Fruit fly (Drosophila melanogaster) whole organism, embryonic: Measurements from ENCODE around the gene THADA.

Experiments used
- Aef1 ChIP-seq: fragments of 200-800 bp; sonication (Bioruptor generic); IDR thresholded peaks from 3 replicates; pipeline ENCODE4 v1.3.6; 2022; ENCODE audit warnings: missing biosample characterization, missing genetic modification characterization
- Atf-2 ChIP-seq: fragments of 200-800 bp; sonication (Bioruptor generic); optimal IDR thresholded peaks from 2 replicates; lab custom pipeline; 2016; ENCODE audit warnings: missing biosample characterization, missing genetic modification characterization
- Awh ChIP-seq: fragments of 200-800 bp; sonication (Bioruptor generic); IDR thresholded peaks from 2 replicates; pipeline ENCODE4, ENCODE4 v1.3.6; 2022; ENCODE audit warnings: missing biosample characterization, missing genetic modification characterization
- B-H1 ChIP-seq: fragments of 200-800 bp; sonication (Bioruptor generic); IDR thresholded peaks from 3 replicates; pipeline ENCODE4 v1.3.6; 2022; ENCODE audit warnings: missing biosample characterization, missing genetic modification characterization
- Blimp-1 ChIP-seq: fragments of 200-800 bp; sonication (Bioruptor generic); optimal IDR thresholded peaks from 3 replicates; lab custom pipeline; 2018; ENCODE audit warnings: missing biosample characterization, missing genetic modification characterization, mild to moderate bottlenecking, moderate library complexity, missing genetic modification reagents
- CG10209 ChIP-seq: fragments of 200-800 bp; sonication (Bioruptor generic); optimal IDR thresholded peaks from 3 replicates; lab custom pipeline; 2017; ENCODE audit warnings: missing biosample characterization, mild to moderate bottlenecking, missing genetic modification characterization, missing genetic modification reagents
- CG10267 ChIP-seq: fragments of 200-800 bp; sonication (Bioruptor generic); optimal IDR thresholded peaks from 2 replicates; lab custom pipeline; 2018; ENCODE audit warnings: missing biosample characterization, mild to moderate bottlenecking, missing genetic modification characterization, moderate library complexity
- CG10979 ChIP-seq: fragments of 200-800 bp; sonication (Bioruptor generic); optimal IDR thresholded peaks from 2 replicates; lab custom pipeline; 2018; ENCODE audit warnings: missing biosample characterization, mild to moderate bottlenecking, missing genetic modification characterization, moderate library complexity
- CG11398 ChIP-seq: fragments of 200-800 bp; sonication (Bioruptor generic); optimal IDR thresholded peaks from 2 replicates; lab custom pipeline; 2016; ENCODE audit warnings: missing biosample characterization, missing genetic modification characterization
- CG12942 ChIP-seq: fragments of 200-800 bp; sonication (Bioruptor generic); optimal IDR thresholded peaks from 3 replicates; lab custom pipeline; 2016; ENCODE audit warnings: missing biosample characterization, missing genetic modification characterization
- CG15073 ChIP-seq: fragments of 200-800 bp; sonication (Bioruptor generic); optimal IDR thresholded peaks from 2 replicates; lab custom pipeline; 2016; ENCODE audit warnings: missing biosample characterization, missing genetic modification characterization
- CG1603 ChIP-seq: fragments of 200-800 bp; sonication (Bioruptor generic); optimal IDR thresholded peaks from 2 replicates; lab custom pipeline; 2019; ENCODE audit warnings: missing biosample characterization, mild to moderate bottlenecking, missing genetic modification characterization, moderate library complexity
- CG1647 ChIP-seq: fragments of 200-800 bp; sonication (Bioruptor generic); optimal IDR thresholded peaks from 3 replicates; lab custom pipeline; 2016; ENCODE audit warnings: missing biosample characterization, missing genetic modification characterization
- CG16815 ChIP-seq: fragments of 200-800 bp; sonication (Bioruptor generic); optimal IDR thresholded peaks from 3 replicates; lab custom pipeline; 2017; ENCODE audit warnings: missing biosample characterization, mild to moderate bottlenecking, missing genetic modification characterization
- CG2199 ChIP-seq: fragments of 200-800 bp; sonication (Bioruptor generic); IDR thresholded peaks from 3 replicates; pipeline ENCODE4 v1.3.6; 2022; ENCODE audit warnings: missing biosample characterization, missing genetic modification characterization
- CG2202 ChIP-seq: fragments of 200-800 bp; sonication (Bioruptor generic); optimal IDR thresholded peaks from 2 replicates; lab custom pipeline; 2018; ENCODE audit warnings: missing biosample characterization, mild to moderate bottlenecking, missing genetic modification characterization
- CG2875 ChIP-seq: fragments of 200-800 bp; sonication (Bioruptor generic); optimal IDR thresholded peaks from 2 replicates; lab custom pipeline; 2017; ENCODE audit warnings: missing biosample characterization, mild to moderate bottlenecking, missing genetic modification characterization, missing genetic modification reagents
- CG3407 ChIP-seq: fragments of 200-800 bp; sonication (Bioruptor generic); optimal IDR thresholded peaks from 2 replicates; lab custom pipeline; 2018; ENCODE audit warnings: missing biosample characterization, mild to moderate bottlenecking, missing genetic modification characterization
- CG4820 ChIP-seq: fragments of 200-800 bp; sonication (Bioruptor generic); optimal IDR thresholded peaks from 3 replicates; lab custom pipeline; 2016; ENCODE audit warnings: missing biosample characterization, missing genetic modification characterization
- CG6683 ChIP-seq: fragments of 200-800 bp; sonication (Bioruptor generic); optimal IDR thresholded peaks from 2 replicates; lab custom pipeline; 2017; ENCODE audit warnings: missing biosample characterization, mild to moderate bottlenecking, missing genetic modification characterization, missing genetic modification reagents
- CG7357 ChIP-seq: fragments of 200-800 bp; sonication (Bioruptor generic); IDR thresholded peaks from 3 replicates; pipeline ENCODE4 v1.3.6; 2022; ENCODE audit warnings: missing biosample characterization, missing genetic modification characterization
- CG7556 ChIP-seq: fragments of 200-800 bp; sonication (Bioruptor generic); optimal IDR thresholded peaks from 2 replicates; lab custom pipeline; 2017; ENCODE audit warnings: missing biosample characterization, mild to moderate bottlenecking, missing genetic modification characterization
- CG8765 ChIP-seq: fragments of 200-800 bp; sonication (Bioruptor generic); IDR thresholded peaks from 2 replicates; pipeline ENCODE4 v1.3.6; 2022; ENCODE audit warnings: missing biosample characterization, missing genetic modification characterization
- CG8944 ChIP-seq: fragments of 200-800 bp; sonication (Bioruptor generic); optimal IDR thresholded peaks from 3 replicates; lab custom pipeline; 2016; ENCODE audit warnings: missing biosample characterization, missing genetic modification characterization
- CG9727 ChIP-seq: fragments of 200-800 bp; sonication (Bioruptor generic); optimal IDR thresholded peaks from 3 replicates; lab custom pipeline; 2017; ENCODE audit warnings: missing biosample characterization, mild to moderate bottlenecking, missing genetic modification characterization
- CTCF ChIP-seq: fragments of 200-800 bp; sonication (Bioruptor generic); optimal IDR thresholded peaks from 2 replicates; lab custom pipeline; 2017; ENCODE audit warnings: missing biosample characterization, mild to moderate bottlenecking, missing genetic modification characterization, moderate library complexity
- Camta ChIP-seq: fragments of 200-800 bp; sonication (Bioruptor generic); optimal IDR thresholded peaks from 2 replicates; lab custom pipeline; 2016; ENCODE audit warnings: missing biosample characterization, missing genetic modification characterization
- D19A ChIP-seq: fragments of 200-800 bp; optimal IDR thresholded peaks from 3 replicates; lab custom pipeline; 2019; ENCODE audit warnings: missing biosample characterization, mild to moderate bottlenecking, missing genetic modification characterization, moderate library complexity
- D19B ChIP-seq: fragments of 200-800 bp; sonication (Bioruptor generic); optimal IDR thresholded peaks from 2 replicates; lab custom pipeline; 2017; ENCODE audit warnings: missing biosample characterization, mild to moderate bottlenecking, missing genetic modification characterization
- Doc2 ChIP-seq: fragments of 200-800 bp; sonication (Bioruptor generic); IDR thresholded peaks from 2 replicates; pipeline ENCODE4 v1.3.6; 2022; ENCODE audit warnings: missing biosample characterization, missing genetic modification characterization
- H2.0 ChIP-seq: fragments of 200-800 bp; sonication (Bioruptor generic); IDR thresholded peaks from 2 replicates; pipeline ENCODE4 v1.3.6; 2022; ENCODE audit warnings: missing biosample characterization, missing genetic modification characterization
- Hr39 ChIP-seq: fragments of >200 bp; optimal IDR thresholded peaks from 2 replicates; lab custom pipeline; 2017
- Hr78 ChIP-seq, 2 experiments: fragments of 200-800 bp in 1 of 2; fragments of >200 bp in 1 of 2; sonication (Bioruptor generic) in 1 of 2; optimal IDR thresholded peaks; 2 replicates each; lab custom pipeline; 2017 to 2019; ENCODE audit warnings: missing biosample characterization in 2 of 2, missing genetic modification characterization in 2 of 2, mild to moderate bottlenecking in 1 of 2, moderate library complexity in 1 of 2
- Kr ChIP-seq: fragments of 200-800 bp; sonication (Bioruptor generic); optimal IDR thresholded peaks from 2 replicates; lab custom pipeline; 2017; ENCODE audit warnings: missing biosample characterization, mild to moderate bottlenecking, missing genetic modification characterization
- NC2β ChIP-seq: fragments of 200-800 bp; sonication (Bioruptor generic); optimal IDR thresholded peaks from 2 replicates; lab custom pipeline; 2016; ENCODE audit warnings: missing biosample characterization, missing genetic modification characterization
- Poxn ChIP-seq: fragments of 200-800 bp; sonication (Bioruptor generic); IDR thresholded peaks from 2 replicates; pipeline ENCODE4 v1.3.6; 2022; ENCODE audit warnings: missing biosample characterization, missing genetic modification characterization
- Xrp1 ChIP-seq: fragments of 200-800 bp; sonication (Bioruptor generic); IDR thresholded peaks from 2 replicates; pipeline ENCODE4 v1.3.6; 2022; ENCODE audit warnings: missing biosample characterization, missing genetic modification characterization
- ac ChIP-seq: fragments of 200-800 bp; sonication (Bioruptor generic); optimal IDR thresholded peaks from 3 replicates; lab custom pipeline; 2017; ENCODE audit warnings: missing biosample characterization, mild to moderate bottlenecking, missing genetic modification characterization
- ara ChIP-seq: fragments of 200-800 bp; sonication (Bioruptor generic); IDR thresholded peaks from 2 replicates; pipeline ENCODE4 v1.3.6; 2022; ENCODE audit warnings: missing biosample characterization, missing genetic modification characterization
- ato ChIP-seq: fragments of 200-800 bp; sonication (Bioruptor generic); IDR thresholded peaks from 2 replicates; pipeline ENCODE4 v1.3.6; 2022; ENCODE audit warnings: missing biosample characterization, missing genetic modification characterization; ENCODE audit not compliant: partially characterized antibody
- chif ChIP-seq, 2 experiments: fragments of 200-800 bp; sonication (Bioruptor generic); optimal IDR thresholded peaks; 3 replicates each; lab custom pipeline; 2016; ENCODE audit warnings: missing biosample characterization in 2 of 2, missing genetic modification characterization in 2 of 2
- chm ChIP-seq: fragments of 200-800 bp; sonication (Bioruptor generic); IDR thresholded peaks from 2 replicates; pipeline ENCODE4 v1.3.6; 2022; ENCODE audit warnings: missing biosample characterization, missing genetic modification characterization
- ci ChIP-seq: fragments of 200-800 bp; sonication (Bioruptor generic); IDR thresholded peaks from 3 replicates; pipeline ENCODE4 v1.3.6; 2022; ENCODE audit warnings: missing biosample characterization, missing genetic modification characterization
- crol ChIP-seq: fragments of 200-800 bp; sonication (Bioruptor generic); IDR thresholded peaks from 2 replicates; pipeline ENCODE4 v1.3.6; 2022; ENCODE audit warnings: missing biosample characterization, missing genetic modification characterization
- dm ChIP-seq: fragments of 200-800 bp; sonication (Bioruptor generic); optimal IDR thresholded peaks from 3 replicates; lab custom pipeline; 2016; ENCODE audit warnings: missing biosample characterization, missing genetic modification characterization
- dmrt11E ChIP-seq: fragments of 200-800 bp; sonication (Bioruptor generic); optimal IDR thresholded peaks from 3 replicates; lab custom pipeline; 2018; ENCODE audit warnings: missing biosample characterization, mild to moderate bottlenecking, missing genetic modification characterization, moderate library complexity
- fd3F ChIP-seq: fragments of 200-800 bp; sonication (Bioruptor generic); optimal IDR thresholded peaks from 2 replicates; lab custom pipeline; 2018; ENCODE audit warnings: missing biosample characterization, mild to moderate bottlenecking, missing genetic modification characterization, moderate library complexity
- ftz-f1 ChIP-seq: fragments of 200-800 bp; sonication (Bioruptor generic); optimal IDR thresholded peaks from 2 replicates; lab custom pipeline; 2016; ENCODE audit warnings: missing biosample characterization, missing genetic modification characterization
- gsb ChIP-seq: fragments of 200-800 bp; sonication (Bioruptor generic); IDR thresholded peaks from 2 replicates; pipeline ENCODE4 v1.3.6; 2022; ENCODE audit warnings: missing biosample characterization, missing genetic modification characterization
- ranshi ChIP-seq: fragments of 200-800 bp; sonication (Bioruptor generic); IDR thresholded peaks from 2 replicates; pipeline ENCODE4 v1.3.6; 2022; ENCODE audit warnings: missing biosample characterization, missing genetic modification characterization
- repo ChIP-seq: fragments of 200-800 bp; sonication (Bioruptor generic); optimal IDR thresholded peaks from 2 replicates; lab custom pipeline; 2016; ENCODE audit warnings: missing biosample characterization, missing genetic modification characterization
- seq ChIP-seq: fragments of 200-800 bp; sonication (Bioruptor generic); IDR thresholded peaks from 2 replicates; pipeline ENCODE4 v1.3.6; 2022; ENCODE audit warnings: missing biosample characterization, missing genetic modification characterization
- vnd ChIP-seq: fragments of 200-800 bp; sonication (Bioruptor generic); IDR thresholded peaks from 3 replicates; pipeline ENCODE4 v1.3.6; 2022; ENCODE audit warnings: missing biosample characterization, missing genetic modification characterization; ENCODE audit not compliant: partially characterized antibody

Gene THADA

DNA sequence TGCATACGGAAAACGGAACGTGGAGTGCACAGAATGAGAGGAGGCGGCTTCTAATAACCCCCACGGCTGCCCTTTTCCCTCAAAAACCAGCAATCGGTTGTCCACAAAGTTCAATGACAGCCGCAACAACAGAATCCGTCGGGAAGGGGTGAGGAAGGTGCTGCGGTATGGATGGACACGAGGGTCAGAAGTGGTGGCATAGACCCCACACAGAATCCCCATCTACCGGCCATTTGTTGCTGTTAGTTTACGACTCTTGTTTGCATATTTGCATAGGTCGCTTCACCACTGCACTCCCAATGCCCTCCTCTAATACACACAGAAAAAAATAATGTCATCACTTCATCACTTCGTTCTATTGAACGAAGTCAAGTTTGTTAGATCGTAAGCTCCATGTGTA is 26.3 kb downstream of the THADA start (continued):
- TF ChIP-seq CG7556 (GFP tag; lab: Kevin White, UChicago) (no peak), CG2202 (tag; lab: Kevin White, UChicago) (peak; percentile 30), Atf-2 (GFP tag; lab: Kevin White, UChicago) (no peak), ci (0 out of 3 replicates have a peak, but pooled peaks have one; percentile 28), H2.0 (GFP tag; lab: Robert Waterston, UW) (no peak), CG15073 (GFP tag; lab: Kevin White, UChicago) (no peak), ara (GFP tag; lab: Robert Waterston, UW) (no peak), CG3407 (peak; percentile 25), CG8944 (GFP tag; lab: Kevin White, UChicago) (peak; percentile 17), CG1603 (tag; lab: Kevin White, UChicago) (peak; percentile 43), Hr39 (no peak), Awh (no peak), repo (GFP tag; lab: Kevin White, UChicago) (no peak), Blimp-1 (GFP tag; lab: Kevin White, UChicago) (peak; percentile 13), CG11398 (peak; percentile 17), NC2β (GFP tag; lab: Kevin White, UChicago) (peak; percentile 7), vnd (GFP tag; lab: Robert Waterston, UW) (no peak), CG2875 (GFP tag; lab: Kevin White, UChicago) (peak; percentile 55), CTCF (GFP tag; lab: Kevin White, UChicago) (no peak), chif (GFP tag; optimal IDR thresholded peaks at IDR 0.05; lab: Kevin White, UChicago) (peak in 1 of 2 experiments; percentile 32), CG8765 (GFP tag; lab: Robert Waterston, UW) (no peak), CG7357 (no peak), CG10209 (GFP tag; lab: Kevin White, UChicago) (peak; percentile 2), CG10979 (tag; lab: Kevin White, UChicago) (peak; percentile 19), CG12942 (no peak), dmrt11E (tag; lab: Kevin White, UChicago) (peak; percentile 40), seq (no peak), ftz-f1 (no peak), ato (GFP tag; lab: Robert Waterston, UW) (no peak), ranshi (GFP tag; lab: Robert Waterston, UW) (no peak), CG4820 (GFP tag; lab: Kevin White, UChicago) (peak; percentile 17), gsb (GFP tag; lab: Robert Waterston, UW) (no peak), fd3F (no peak), ac (GFP tag; lab: Kevin White, UChicago) (peak; percentile 27), Xrp1 (GFP tag; lab: Robert Waterston, UW) (no peak), Hr78 (GFP tag; optimal IDR thresholded peaks at IDR 0.05; lab: Kevin White, UChicago) (peak in 1 of 2 experiments; percentile 57), D19B (GFP tag; lab: Kevin White, UChicago) (no peak), Aef1 (no peak), Doc2 (GFP tag; lab: Robert Waterston, UW) (no peak), chm (no peak), dm (GFP tag; lab: Kevin White, UChicago) (no peak), D19A (tag; lab: Kevin White, UChicago) (no peak), B-H1 (GFP tag; lab: Robert Waterston, UW) (no peak), CG9727 (GFP tag; lab: Kevin White, UChicago) (peak; percentile 59), CG6683 (GFP tag; lab: Kevin White, UChicago) (no peak), CG1647 (GFP tag; lab: Kevin White, UChicago) (no peak), CG10267 (tag; lab: Kevin White, UChicago) (no peak), Poxn (GFP tag; lab: Robert Waterston, UW) (no peak), Kr (no peak), CG16815 (GFP tag; lab: Kevin White, UChicago) (no peak), CG2199 (GFP tag; lab: Robert Waterston, UW) (no peak), Camta (GFP tag; lab: Kevin White, UChicago) (no peak), crol (GFP tag; lab: Robert Waterston, UW) (peak; percentile 57)
